Fruit fly (Drosophila melanogaster) whole organism, pupa: ENCODE measurements around the gene CG6441.

Source experiments
- CG10348 ChIP-seq: fragments of 200-800 bp; sonication (Bioruptor generic); IDR thresholded peaks from 2 replicates; pipeline ENCODE4 v1.3.6; 2022; ENCODE audit warnings: missing biosample characterization, missing genetic modification characterization
- CG12605 ChIP-seq: fragments of 200-800 bp; sonication (Bioruptor generic); IDR thresholded peaks from 2 replicates; pipeline ENCODE4 v1.3.6; 2022; ENCODE audit warnings: missing biosample characterization, missing genetic modification characterization
- CG14655 ChIP-seq: fragments of 200-800 bp; sonication (Bioruptor generic); optimal IDR thresholded peaks from 3 replicates; lab custom pipeline; 2017; ENCODE audit warnings: mild to moderate bottlenecking, missing biosample characterization, missing genetic modification reagents, missing genetic modification characterization
- CG8301 ChIP-seq: fragments of 200-800 bp; sonication (Bioruptor generic); optimal IDR thresholded peaks from 2 replicates; lab custom pipeline; 2018; ENCODE audit warnings: missing biosample characterization, mild to moderate bottlenecking, missing genetic modification characterization
- D1 ChIP-seq: fragments of 200-800 bp; sonication (Bioruptor generic); optimal IDR thresholded peaks from 2 replicates; lab custom pipeline; 2018; ENCODE audit warnings: missing biosample characterization, mild to moderate bottlenecking, missing genetic modification characterization, moderate library complexity
- EcR ChIP-seq: fragments of 200-800 bp; sonication (Bioruptor generic); optimal IDR thresholded peaks from 3 replicates; lab custom pipeline; 2019; ENCODE audit warnings: missing biosample characterization, missing genetic modification characterization, mild to moderate bottlenecking, moderate library complexity, missing genetic modification reagents
- Ets98B ChIP-seq: fragments of 200-800 bp; sonication (Bioruptor generic); IDR thresholded peaks from 2 replicates; pipeline ENCODE4 v1.3.6; 2022; ENCODE audit warnings: missing biosample characterization, missing genetic modification characterization
- Snoo ChIP-seq: fragments of 200-800 bp; sonication (Bioruptor generic); optimal IDR thresholded peaks from 3 replicates; lab custom pipeline; 2017; ENCODE audit warnings: missing biosample characterization, mild to moderate bottlenecking, missing genetic modification characterization, inconsistent platforms

dm6 chr2L:7435475-7435874 lies 39.0 kb upstream of the CG6441 start:
- TF ChIP-seq EcR (GFP tag; lab: Kevin White, UChicago) (no peak), CG10348 (GFP tag; lab: Robert Waterston, UW) (no peak), CG12605 (GFP tag; lab: Robert Waterston, UW) (no peak), D1 (no peak), Ets98B (no peak), CG14655 (GFP tag; lab: Kevin White, UChicago) (no peak), CG8301 (no peak), Snoo (tag; lab: Kevin White, UChicago) (no peak)
